Worm (Caenorhabditis elegans): ENCODE results near the gene F21C10.6.
"Not testable (repeated sequence)": the region's sequence is repeated elsewhere in the genome, so short reads cannot be mapped to it uniquely, and the experiment has no call there.

Gene F21C10.6

DNA sequence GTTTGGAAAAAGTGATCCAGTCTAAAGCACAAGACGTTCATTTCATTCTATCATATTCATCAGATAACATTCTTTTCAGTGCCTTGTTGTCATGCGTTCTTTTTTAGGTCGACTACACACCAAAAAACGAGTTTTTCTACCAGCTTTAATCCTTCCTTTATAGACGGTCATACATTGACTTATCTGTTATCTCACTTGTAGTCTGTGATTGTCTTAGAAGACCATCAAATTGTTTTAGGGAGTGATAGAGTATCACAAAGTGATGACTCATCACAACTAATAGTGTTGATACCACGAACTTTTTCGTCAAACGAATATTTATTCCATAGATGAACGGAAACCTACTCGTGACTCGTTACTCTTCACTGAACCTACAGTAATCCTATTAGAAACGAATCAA lies 38.4 kb upstream of the F21C10.6 start:
- TF ChIP-seq daf-16 (GFP tag; optimal IDR thresholded peaks at IDR 0.05) = no peak
- peak; percentile 25 for TF ChIP-seq daf-16 (tag; optimal IDR thresholded peaks at IDR 0.05)
- no peak for TF ChIP-seq mdt-29 (GFP tag; IDR thresholded peaks at IDR 0.05)
- peak; percentile 31 for TF ChIP-seq dve-1 (tag; optimal IDR thresholded peaks at IDR 0.05; ENCODE audit: insufficient read depth)
- 0 out of 2 replicates have a peak, but pooled peaks have one; percentile 19 for TF ChIP-seq hmg-1.1 (GFP tag; IDR thresholded peaks at IDR 0.05)
- TF ChIP-seq ceh-82 (tag; optimal IDR thresholded peaks at IDR 0.05) = no peak
- TF ChIP-seq hlh-30 (tag; optimal IDR thresholded peaks at IDR 0.05; ENCODE audit: insufficient read depth) = peak; percentile 62
- TF ChIP-seq tra-1 (GFP tag; IDR thresholded peaks at IDR 0.05) = no peak
- peak; percentile 66 to 71 for TF ChIP-seq mdl-1 (tag; optimal IDR thresholded peaks at IDR 0.05)
- TF ChIP-seq lsy-2 (tag; optimal IDR thresholded peaks at IDR 0.05) = peak in 1 of 2 experiments; percentile 10
- peak in 1 of 2 experiments; percentile 83 for TF ChIP-seq unc-62 (GFP tag; optimal IDR thresholded peaks at IDR 0.05 in 1 of 2)
- no peak for TF ChIP-seq unc-62 (tag; optimal IDR thresholded peaks at IDR 0.05)
- no peak for TF ChIP-seq fos-1 (tag; optimal IDR thresholded peaks at IDR 0.05)
- TF ChIP-seq nhr-28 (tag; optimal IDR thresholded peaks at IDR 0.05) = peak; percentile 90
- TF ChIP-seq aha-1 (tag) = peak; percentile 26
- peak; percentile 67 for TF ChIP-seq hlh-11 (tag; optimal IDR thresholded peaks at IDR 0.05)
- peak; percentile 88 for TF ChIP-seq nhr-48 (tag; optimal IDR thresholded peaks at IDR 0.05)
- no peak for TF ChIP-seq nhr-6 (tag; optimal IDR thresholded peaks at IDR 0.05)
- peak; percentile 17 for TF ChIP-seq cey-2 (tag; optimal IDR thresholded peaks at IDR 0.05; ENCODE audit: borderline replicate concordance, insufficient read depth)
- TF ChIP-seq dmd-6 (GFP tag; IDR thresholded peaks at IDR 0.05) = peak; percentile 13; the same call in 1 of the 2 replicates
- TF ChIP-seq mes-2 (tag; optimal IDR thresholded peaks at IDR 0.05; ENCODE audit: poor library complexity, severe bottlenecking) = peak; percentile 30
- TF ChIP-seq daf-8 (GFP tag; IDR thresholded peaks at IDR 0.05) = no peak

DNA sequence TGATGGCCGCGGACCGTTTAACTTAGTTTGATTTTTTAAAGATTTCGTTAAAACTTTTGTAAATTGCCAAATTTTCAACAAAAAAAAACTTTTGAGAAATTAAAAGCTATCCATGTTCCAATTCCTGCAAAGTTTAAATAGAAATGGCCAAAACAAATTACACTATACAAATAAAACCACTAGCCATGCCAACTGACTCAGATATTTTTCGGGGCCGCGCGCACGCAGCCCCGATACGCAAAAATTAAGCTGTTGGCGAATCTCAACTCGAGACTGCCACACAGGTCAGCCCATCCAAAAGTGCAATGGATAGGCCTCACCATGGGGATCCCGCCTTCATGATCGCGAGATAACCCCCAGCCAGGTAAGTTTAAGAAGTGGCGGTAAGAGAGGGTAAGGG lies 37.6 kb upstream of the F21C10.6 start:
- TF ChIP-seq lin-38 (GFP tag; IDR thresholded peaks at IDR 0.05) (peak; percentile 44; the same call in 1 of the 2 replicates), php-3 (GFP tag; IDR thresholded peaks at IDR 0.05) (peak; percentile 27; the same call in 1 of the 2 replicates), set-16 (GFP tag; IDR thresholded peaks at IDR 0.05) (0 out of 2 replicates have a peak, but pooled peaks have one; percentile 15), madf-5 (GFP tag; IDR thresholded peaks at IDR 0.05) (0 out of 4 replicates have a peak, but pooled peaks of 1 of the 2 experiments have one; percentile 33), egl-43 (GFP tag; IDR thresholded peaks at IDR 0.05) (peak; percentile 53; the same call in 1 of the 2 replicates), zfp-3 (GFP tag; conservative IDR thresholded peaks at IDR 0.05) (peak; percentile 76; the same call in 1 of the 2 replicates), lim-7 (GFP tag; IDR thresholded peaks at IDR 0.05) (0 out of 2 replicates have a peak, but pooled peaks have one; percentile 16), ceh-44 (GFP tag; IDR thresholded peaks at IDR 0.05) (peak; percentile 41; the same call in 1 of the 2 replicates), T26A8.4 (GFP tag; IDR thresholded peaks at IDR 0.05) (0 out of 2 replicates have a peak, but pooled peaks have one; percentile 39), mdt-29 (GFP tag; IDR thresholded peaks at IDR 0.05) (peak; percentile 15; the same call in 1 of the 2 replicates), pha-4 (GFP tag; IDR thresholded peaks at IDR 0.05) (peak; percentile 68), ctbp-1 (GFP tag; IDR thresholded peaks at IDR 0.05) (peak; percentile 64; the same call in 1 of the 2 replicates)
- not testable (repeated sequence) for TF ChIP-seq pha-4 (tag; optimal IDR thresholded peaks at IDR 0.05)

DNA sequence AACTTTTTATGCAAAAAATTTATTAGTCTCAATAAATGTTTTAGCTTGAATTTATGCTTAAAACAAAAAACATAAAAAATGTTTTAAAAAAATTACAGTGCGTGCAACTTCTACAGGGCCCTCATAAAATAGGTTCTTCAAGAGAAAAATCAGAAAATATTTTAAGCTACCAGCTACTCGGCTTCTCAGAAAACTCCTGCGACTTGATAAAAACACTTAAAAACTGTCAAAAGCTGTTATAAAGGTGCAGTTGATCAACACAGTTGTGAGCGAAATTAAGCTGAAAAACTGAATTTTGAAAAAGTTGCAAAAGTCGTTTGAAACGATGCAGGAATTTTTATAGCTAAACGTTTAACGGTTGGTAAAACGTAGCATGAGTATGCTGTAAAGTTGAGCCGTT lies 35.5 kb upstream of the F21C10.6 start:
- TF ChIP-seq unc-130 (GFP tag; optimal IDR thresholded peaks at IDR 0.05) (no peak), zfp-3 (GFP tag; conservative IDR thresholded peaks at IDR 0.05) (peak; percentile 96), hlh-30 (tag; optimal IDR thresholded peaks at IDR 0.05; ENCODE audit: insufficient read depth) (no peak), madf-9 (GFP tag; conservative IDR thresholded peaks at IDR 0.05) (no peak), arid-1 (GFP tag; conservative IDR thresholded peaks at IDR 0.05) (no peak), nhr-237 (tag; optimal IDR thresholded peaks at IDR 0.05) (no peak), mdt-29 (GFP tag; IDR thresholded peaks at IDR 0.05) (peak; percentile 78; the same call in 1 of the 2 replicates), mxl-3 (GFP tag; optimal IDR thresholded peaks at IDR 0.05) (no peak), mep-1 (tag; optimal IDR thresholded peaks at IDR 0.05) (no peak), daf-12 (tag; optimal IDR thresholded peaks at IDR 0.05) (no peak), zip-2 (tag; optimal IDR thresholded peaks at IDR 0.05) (no peak), unc-62 (GFP tag; optimal IDR thresholded peaks at IDR 0.05 in 1 of 2) (no peak), unc-62 (tag; optimal IDR thresholded peaks at IDR 0.05) (no peak), lim-7 (GFP tag; IDR thresholded peaks at IDR 0.05) (0 out of 2 replicates have a peak, but pooled peaks have one; percentile 6), tag-97 (GFP tag; IDR thresholded peaks at IDR 0.05) (no peak), egl-43 (GFP tag; IDR thresholded peaks at IDR 0.05) (peak; percentile 56; the same call in 1 of the 2 replicates), fkh-10 (GFP tag; optimal IDR thresholded peaks at IDR 0.05) (no peak), nhr-10 (tag; optimal IDR thresholded peaks at IDR 0.05) (no peak), madf-5 (GFP tag; IDR thresholded peaks at IDR 0.05) (0 out of 4 replicates have a peak, but pooled peaks of 1 of the 2 experiments have one; percentile 35), lin-1 (GFP tag; IDR thresholded peaks at IDR 0.05) (peak; percentile 36; the same call in 1 of the 2 replicates), dmd-8 (GFP tag; IDR thresholded peaks at IDR 0.05) (no peak)
